Fruit fly (Drosophila melanogaster) ovary, adult (tissue): ENCODE data around the gene fax.

ENCODE experiments used
- CG17801 ChIP-seq: fragments of 200-800 bp; optimal IDR thresholded peaks from 2 replicates; lab custom pipeline; 2019; ENCODE audit warnings: missing biosample characterization, mild to moderate bottlenecking, missing genetic modification characterization, moderate library complexity; ENCODE audit not compliant: partially characterized antibody

fax gene

dm6 chr3L:16408609-16409439 lies 2.8 kb downstream of the fax start:
- no peak for TF ChIP-seq CG17801

dm6 chr3L:16407815-16408608 lies 3.6 kb downstream of the fax start:
- TF ChIP-seq CG17801: no peak

dm6 chr3L:16402253-16402652 lies 9.4 kb downstream of the fax start:
- no peak for TF ChIP-seq CG17801

DNA sequence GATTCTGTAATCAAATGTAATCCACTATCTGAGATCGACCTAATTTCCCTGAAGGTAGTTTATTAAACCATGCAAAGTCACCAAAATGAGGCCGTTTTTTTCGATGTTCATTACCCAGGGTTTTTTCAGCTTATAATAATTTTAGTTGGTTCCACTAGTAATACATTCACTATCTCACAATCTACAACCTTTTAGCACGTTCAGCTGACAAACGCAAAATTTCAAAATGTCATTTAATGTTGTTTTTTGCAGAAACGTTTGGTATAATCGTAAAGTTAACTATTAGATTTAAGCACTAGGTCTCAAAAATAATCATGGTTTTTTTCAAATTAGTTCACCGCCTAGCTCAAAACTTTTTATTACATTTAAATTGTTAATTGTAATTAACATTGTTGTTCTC lies 11.5 kb downstream of the fax start, which contains the start of gene CG44836:
Gene CG44836 (minus strand): TSS at position 101 of the 400 bp plus-strand sequence.
- no peak for TF ChIP-seq CG17801

DNA sequence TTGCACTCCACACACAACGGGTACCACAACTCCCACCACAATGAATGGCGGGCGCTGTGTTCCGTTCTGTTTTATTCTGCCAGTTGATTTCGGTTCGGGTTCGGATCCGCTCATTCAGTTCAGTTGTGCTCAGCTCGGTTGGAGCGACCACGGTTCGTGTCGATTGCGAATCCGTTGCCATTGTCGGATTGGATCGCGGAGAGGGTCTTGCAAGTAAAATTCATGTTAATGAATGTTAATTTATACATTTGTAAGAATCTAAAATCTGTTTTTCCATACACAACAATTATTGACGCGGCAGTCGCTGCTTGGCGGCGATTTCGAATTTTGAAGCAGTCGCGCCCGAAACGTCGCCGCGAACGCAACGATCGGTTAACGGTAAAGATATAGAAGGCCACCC lies 17.1 kb downstream of the fax start, which contains the start of gene Gagr:
Gene Gagr (plus strand): TSS at position 81 of the 400 bp plus-strand sequence.
- TF ChIP-seq CG17801: no peak

DNA sequence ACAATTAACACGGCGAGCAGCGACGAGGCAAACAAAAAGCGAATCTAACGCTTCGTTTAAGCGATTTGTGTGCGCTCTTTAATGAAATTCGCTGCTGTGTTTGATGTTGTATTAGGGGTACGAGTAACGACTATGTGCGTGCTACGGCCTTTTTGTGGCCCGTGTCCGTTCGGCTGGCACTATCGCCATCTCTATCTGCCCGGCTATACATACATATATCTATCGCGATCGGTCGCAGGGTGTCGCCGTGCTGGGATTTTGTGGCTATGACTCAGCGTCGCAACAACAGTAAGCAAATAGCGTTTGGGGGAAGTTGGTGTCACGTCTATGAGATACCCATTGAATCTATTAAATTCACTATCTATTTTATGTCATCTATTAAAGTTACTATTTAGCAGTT lies 17.9 kb downstream of the fax start:
- TF ChIP-seq CG17801: no peak

DNA sequence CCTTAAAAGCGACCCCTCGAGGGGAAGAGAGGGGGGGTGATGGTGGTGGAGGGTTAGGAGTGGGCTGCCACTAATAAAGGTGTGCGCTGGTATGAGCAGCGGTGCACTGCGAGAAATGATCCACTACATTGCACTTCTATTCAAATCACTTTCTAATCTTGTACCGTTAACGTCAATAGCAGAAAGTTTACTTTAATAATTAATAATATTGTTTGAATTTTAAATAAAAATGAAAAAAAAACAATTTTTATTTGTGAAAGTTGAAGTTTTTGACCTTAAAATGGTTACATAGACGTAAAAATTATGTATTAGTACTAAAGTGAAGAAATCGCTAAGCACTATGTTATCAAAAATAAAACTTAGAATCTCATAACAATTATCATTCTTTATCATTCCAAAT lies 18.8 kb downstream of the fax start:
- TF ChIP-seq CG17801: no peak

DNA sequence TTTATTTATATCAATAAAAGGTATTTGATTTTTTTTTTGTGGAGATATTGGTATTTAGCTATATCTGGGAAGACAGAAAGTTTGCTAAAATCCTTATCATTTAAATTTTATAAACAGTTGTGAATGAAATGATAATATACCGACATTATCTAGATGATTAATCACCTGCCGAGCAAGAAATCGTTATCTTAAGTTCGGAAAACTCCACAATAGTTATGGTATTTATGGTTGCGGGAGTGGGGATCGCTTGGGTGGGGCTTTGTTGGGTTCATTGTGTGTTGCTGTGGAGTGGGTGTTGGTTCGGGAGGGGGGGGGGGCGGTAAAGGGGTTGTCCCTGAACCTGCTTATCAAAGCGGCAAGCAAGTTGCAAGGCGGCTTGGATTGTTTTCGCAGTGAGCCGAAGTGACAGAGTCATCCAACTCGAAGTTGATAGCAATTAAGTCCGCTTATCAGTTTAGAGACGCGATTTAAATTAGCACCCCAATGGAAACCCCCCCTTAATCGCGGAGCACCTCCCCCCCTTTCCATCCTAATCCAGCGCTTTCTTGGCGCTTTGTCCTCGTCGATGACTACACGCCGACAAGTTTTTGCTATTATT lies 19.3 kb downstream of the fax start:
- TF ChIP-seq CG17801: no peak

dm6 chr3L:16391257-16391656 lies 20.4 kb downstream of the fax start:
- TF ChIP-seq CG17801: no peak

DNA sequence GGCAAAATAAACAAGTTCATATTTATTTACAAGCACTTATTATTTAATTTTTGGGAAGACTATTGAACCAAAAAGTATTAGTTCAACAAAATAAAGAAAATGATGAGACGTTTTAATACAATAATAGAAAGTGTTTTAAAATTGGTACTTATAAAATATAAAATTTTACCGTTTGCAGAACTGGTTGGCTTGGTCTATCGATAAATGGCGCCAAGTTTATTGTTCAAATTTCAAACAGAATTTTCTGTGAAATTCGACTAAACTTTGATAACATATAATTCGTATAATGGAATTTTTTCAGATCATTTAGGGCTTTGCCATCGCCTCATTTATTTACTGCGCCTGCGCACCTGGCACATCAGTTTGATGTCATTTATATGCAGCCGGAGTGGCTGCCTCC lies 20.8 kb downstream of the fax start:
- TF ChIP-seq CG17801: no peak

DNA sequence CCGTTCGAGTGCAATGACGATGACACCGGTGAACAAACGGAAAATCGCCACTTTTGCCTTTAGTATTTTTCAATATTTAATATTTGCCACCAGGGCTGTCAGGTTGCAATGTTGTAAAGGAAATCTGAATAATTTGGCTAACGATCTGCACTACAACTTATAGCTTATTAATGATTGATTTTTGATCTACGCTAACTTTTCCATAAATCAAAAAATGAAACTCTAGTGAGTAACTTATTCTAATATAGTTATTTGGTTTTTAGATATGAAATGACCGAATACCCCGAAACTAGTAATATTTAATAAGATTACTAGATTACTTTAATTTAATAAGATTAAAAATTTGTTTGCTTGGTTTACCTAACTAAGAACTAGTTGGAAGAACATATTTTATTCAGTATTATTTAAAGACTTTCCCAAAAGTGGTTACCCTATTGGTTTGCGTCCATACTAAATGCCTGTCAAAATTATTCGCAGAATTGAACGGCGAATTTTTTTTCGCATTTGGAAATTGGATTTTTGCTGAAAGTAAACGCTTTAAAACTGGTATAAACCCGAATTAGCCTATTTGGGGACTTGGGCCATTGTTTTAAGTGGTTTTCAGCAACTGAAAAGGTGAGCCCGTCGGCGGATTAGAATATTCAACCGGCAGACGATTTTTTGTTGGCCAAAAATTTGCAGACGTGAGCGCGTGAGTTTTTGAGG lies 25.6 kb downstream of the fax start, which contains the start of the genes Agpat3 and RAF2:
Gene Agpat3 (minus strand): TSS at position 78 of the 705 bp plus-strand sequence.
Gene RAF2 (plus strand): TSS at position 448 of the 705 bp plus-strand sequence.
- TF ChIP-seq CG17801: no peak

- TF ChIP-seq CG17801: peak; percentile 73
These were observed 26.3 kb downstream of the fax start for dm6 chr3L:16385252-16385879.

- TF ChIP-seq CG17801: no peak
These were observed 27.4 kb downstream of the fax start for dm6 chr3L:16384145-16384705.

dm6 chr3L:16383056-16383455 lies 28.6 kb downstream of the fax start:
- no peak for TF ChIP-seq CG17801

- no peak for TF ChIP-seq CG17801
These were observed 30.3 kb downstream of the fax start, which contains the start of gene Agpat4 for dm6 chr3L:16381184-16381797. Gene Agpat4 (minus strand): TSS chr3L:16381570.
